Fruit fly (Drosophila melanogaster) whole organism, embryonic: ENCODE results near the gene Polr3A.

Experiments used
- BEAF-32 ChIP-seq: fragments of 200-800 bp; sonication (Bioruptor generic); optimal IDR thresholded peaks from 3 replicates; lab custom pipeline; 2017; ENCODE audit warnings: missing biosample characterization, missing genetic modification characterization, mild to moderate bottlenecking, moderate library complexity, missing genetic modification reagents
- CG10366 ChIP-seq: fragments of 200-800 bp; sonication (Bioruptor generic); IDR thresholded peaks from 2 replicates; pipeline ENCODE4 v1.3.6; 2022; ENCODE audit warnings: missing biosample characterization, missing genetic modification characterization
- CG10959 ChIP-seq: fragments of 200-800 bp; sonication (Bioruptor generic); IDR thresholded peaks from 2 replicates; pipeline ENCODE4 v1.3.6; 2022; ENCODE audit warnings: missing biosample characterization, missing genetic modification characterization
- CG11247 ChIP-seq: fragments of 200-800 bp; sonication (Bioruptor generic); IDR thresholded peaks from 2 replicates; pipeline ENCODE4 v1.3.6; 2022; ENCODE audit warnings: missing biosample characterization, missing genetic modification characterization
- CG11398 ChIP-seq: fragments of 200-800 bp; sonication (Bioruptor generic); optimal IDR thresholded peaks from 2 replicates; lab custom pipeline; 2016; ENCODE audit warnings: missing biosample characterization, missing genetic modification characterization
- CG11456 ChIP-seq: fragments of 200-800 bp; sonication (Bioruptor generic); IDR thresholded peaks from 3 replicates; pipeline ENCODE4 v1.3.6; 2022; ENCODE audit warnings: missing biosample characterization, missing genetic modification characterization
- CG11560 ChIP-seq: fragments of 200-800 bp; sonication (Bioruptor generic); IDR thresholded peaks from 3 replicates; pipeline ENCODE4 v1.3.6; 2022; ENCODE audit warnings: missing biosample characterization, missing genetic modification characterization
- CG12744 ChIP-seq: fragments of 200-800 bp; sonication (Bioruptor generic); optimal IDR thresholded peaks from 2 replicates; lab custom pipeline; 2016; ENCODE audit warnings: missing biosample characterization, missing genetic modification characterization
- CG14441 ChIP-seq: fragments of 200-800 bp; sonication (Bioruptor generic); IDR thresholded peaks from 2 replicates; pipeline ENCODE4 v1.3.6; 2022; ENCODE audit warnings: missing biosample characterization, missing genetic modification characterization
- CG1603 ChIP-seq: fragments of 200-800 bp; sonication (Bioruptor generic); optimal IDR thresholded peaks from 2 replicates; lab custom pipeline; 2019; ENCODE audit warnings: missing biosample characterization, mild to moderate bottlenecking, missing genetic modification characterization, moderate library complexity
- CG16779 ChIP-seq: fragments of 200-800 bp; sonication (Bioruptor generic); IDR thresholded peaks from 2 replicates; pipeline ENCODE4 v1.3.6; 2022; ENCODE audit warnings: missing biosample characterization, missing genetic modification characterization
- CG18619 ChIP-seq: fragments of 200-800 bp; sonication (Bioruptor generic); optimal IDR thresholded peaks from 3 replicates; lab custom pipeline; 2017; ENCODE audit warnings: missing biosample characterization, mild to moderate bottlenecking, missing genetic modification characterization
- CG3847 ChIP-seq: fragments of 200-800 bp; sonication (Bioruptor generic); IDR thresholded peaks from 2 replicates; pipeline ENCODE4 v1.3.6; 2022; ENCODE audit warnings: missing biosample characterization, missing genetic modification characterization
- CG4282 ChIP-seq: fragments of 200-800 bp; sonication (Bioruptor generic); optimal IDR thresholded peaks from 2 replicates; lab custom pipeline; 2016; ENCODE audit warnings: missing biosample characterization, missing genetic modification characterization
- CG7839 ChIP-seq: fragments of 200-800 bp; sonication (Bioruptor generic); optimal IDR thresholded peaks from 3 replicates; lab custom pipeline; 2018; ENCODE audit warnings: missing biosample characterization, mild to moderate bottlenecking, missing genetic modification characterization, moderate library complexity
- CG9437 ChIP-seq: fragments of 200-800 bp; sonication (Bioruptor generic); optimal IDR thresholded peaks from 2 replicates; lab custom pipeline; 2018; ENCODE audit warnings: missing biosample characterization, mild to moderate bottlenecking, missing genetic modification characterization
- CG9932 ChIP-seq: fragments of 200-800 bp; sonication (Bioruptor generic); IDR thresholded peaks from 2 replicates; pipeline ENCODE4 v1.3.6; 2022; ENCODE audit warnings: missing biosample characterization, missing genetic modification characterization
- D19B ChIP-seq: fragments of 200-800 bp; sonication (Bioruptor generic); optimal IDR thresholded peaks from 2 replicates; lab custom pipeline; 2017; ENCODE audit warnings: missing biosample characterization, mild to moderate bottlenecking, missing genetic modification characterization
- E2f1 ChIP-seq: fragments of 200-800 bp; sonication (Bioruptor generic); IDR thresholded peaks from 2 replicates; pipeline ENCODE4 v1.3.6; 2022; ENCODE audit warnings: missing biosample characterization, missing genetic modification characterization
- GATAe ChIP-seq: fragments of 200-800 bp; sonication (Bioruptor generic); conservative IDR thresholded peaks from 2 replicates; pipeline ENCODE4 v1.3.6; 2022; ENCODE audit warnings: missing biosample characterization, missing genetic modification characterization
- H15 ChIP-seq: fragments of 200-800 bp; sonication (Bioruptor generic); IDR thresholded peaks from 3 replicates; pipeline ENCODE4 v1.3.6; 2022; ENCODE audit warnings: missing biosample characterization, missing genetic modification characterization
- Hr3 ChIP-seq: fragments of 200-800 bp; sonication (Bioruptor generic); optimal IDR thresholded peaks from 3 replicates; lab custom pipeline; 2016; ENCODE audit warnings: missing biosample characterization, missing genetic modification characterization
- Hr51 ChIP-seq, 2 experiments: fragments of 200-800 bp; sonication (Bioruptor generic); optimal IDR thresholded peaks; 2 replicates in 1 of 2; 3 replicates in 1 of 2; lab custom pipeline; 2016 to 2018; ENCODE audit warnings: missing biosample characterization in 2 of 2, missing genetic modification characterization in 2 of 2, mild to moderate bottlenecking in 1 of 2, moderate library complexity in 1 of 2
- Kr ChIP-seq: fragments of 200-800 bp; sonication (Bioruptor generic); optimal IDR thresholded peaks from 2 replicates; lab custom pipeline; 2017; ENCODE audit warnings: missing biosample characterization, mild to moderate bottlenecking, missing genetic modification characterization
- Lim3 ChIP-seq: fragments of 200-800 bp; sonication (Bioruptor generic); IDR thresholded peaks from 2 replicates; pipeline ENCODE4 v1.3.6; 2022; ENCODE audit warnings: missing biosample characterization, missing genetic modification characterization
- Mad ChIP-seq: fragments of 200-800 bp; sonication (Bioruptor generic); optimal IDR thresholded peaks from 2 replicates; lab custom pipeline; 2016; ENCODE audit warnings: missing biosample characterization, missing genetic modification characterization
- Nf-YC ChIP-seq: fragments of 200-800 bp; optimal IDR thresholded peaks from 3 replicates; lab custom pipeline; 2019; ENCODE audit warnings: missing biosample characterization, mild to moderate bottlenecking, missing genetic modification characterization, moderate library complexity
- Opbp ChIP-seq: fragments of 200-800 bp; sonication (Bioruptor generic); IDR thresholded peaks from 3 replicates; pipeline ENCODE4 v1.3.6; 2022; ENCODE audit warnings: missing biosample characterization, missing genetic modification characterization; ENCODE audit not compliant: partially characterized antibody
- Optix ChIP-seq: fragments of 200-800 bp; sonication (Bioruptor generic); IDR thresholded peaks from 3 replicates; pipeline ENCODE4 v1.3.6; 2022; ENCODE audit warnings: missing biosample characterization, missing genetic modification characterization
- Scr ChIP-seq: fragments of 200-800 bp; sonication (Bioruptor generic); IDR thresholded peaks from 2 replicates; pipeline ENCODE4 v1.3.6; 2022; ENCODE audit warnings: missing biosample characterization, missing genetic modification characterization; ENCODE audit not compliant: partially characterized antibody
- Sox102F ChIP-seq: fragments of 200-800 bp; sonication (Bioruptor generic); optimal IDR thresholded peaks from 2 replicates; lab custom pipeline; 2018; ENCODE audit warnings: missing biosample characterization, mild to moderate bottlenecking, missing genetic modification characterization, moderate library complexity
- aop ChIP-seq: fragments of 200-800 bp; sonication (Bioruptor generic); IDR thresholded peaks from 2 replicates; pipeline ENCODE4 v1.3.6; 2022; ENCODE audit warnings: missing biosample characterization, missing genetic modification characterization
- cas ChIP-seq: fragments of 200-800 bp; sonication (Bioruptor generic); IDR thresholded peaks from 2 replicates; pipeline ENCODE4 v1.3.6; 2022; ENCODE audit warnings: missing biosample characterization, missing genetic modification characterization
- crc ChIP-seq: fragments of 200-800 bp; sonication (Bioruptor generic); optimal IDR thresholded peaks from 2 replicates; lab custom pipeline; 2016; ENCODE audit warnings: missing biosample characterization, missing genetic modification characterization
- dm ChIP-seq: fragments of 200-800 bp; sonication (Bioruptor generic); optimal IDR thresholded peaks from 3 replicates; lab custom pipeline; 2016; ENCODE audit warnings: missing biosample characterization, missing genetic modification characterization
- dmrt11E ChIP-seq: fragments of 200-800 bp; sonication (Bioruptor generic); optimal IDR thresholded peaks from 3 replicates; lab custom pipeline; 2018; ENCODE audit warnings: missing biosample characterization, mild to moderate bottlenecking, missing genetic modification characterization, moderate library complexity
- fd64A ChIP-seq: fragments of 200-800 bp; sonication (Bioruptor generic); optimal IDR thresholded peaks from 3 replicates; lab custom pipeline; 2018; ENCODE audit warnings: missing biosample characterization, mild to moderate bottlenecking, missing genetic modification characterization
- gce ChIP-seq: fragments of 200-800 bp; sonication (Bioruptor generic); IDR thresholded peaks from 3 replicates; pipeline ENCODE4 v1.3.6; 2022; ENCODE audit warnings: missing biosample characterization, missing genetic modification characterization
- jing ChIP-seq: fragments of 200-800 bp; sonication (Bioruptor generic); optimal IDR thresholded peaks from 2 replicates; lab custom pipeline; 2018; ENCODE audit warnings: missing biosample characterization, mild to moderate bottlenecking, missing genetic modification characterization
- lilli ChIP-seq: fragments of 200-800 bp; sonication (Bioruptor generic); optimal IDR thresholded peaks from 3 replicates; lab custom pipeline; 2016; ENCODE audit warnings: missing biosample characterization, missing genetic modification characterization
- maf-S ChIP-seq: fragments of 200-800 bp; sonication (Bioruptor generic); optimal IDR thresholded peaks from 2 replicates; lab custom pipeline; 2016; ENCODE audit warnings: missing biosample characterization, missing genetic modification characterization
- mirr ChIP-seq: fragments of 200-800 bp; sonication (Bioruptor generic); optimal IDR thresholded peaks from 3 replicates; lab custom pipeline; 2018; ENCODE audit warnings: missing biosample characterization, mild to moderate bottlenecking, missing genetic modification characterization
- nmo ChIP-seq: fragments of 200-800 bp; sonication (Bioruptor generic); optimal IDR thresholded peaks from 2 replicates; lab custom pipeline; 2018; ENCODE audit warnings: missing biosample characterization, mild to moderate bottlenecking, missing genetic modification characterization, moderate library complexity
- p53 ChIP-seq: fragments of 200-800 bp; sonication (Bioruptor generic); optimal IDR thresholded peaks from 2 replicates; lab custom pipeline; 2016; ENCODE audit warnings: missing biosample characterization, missing genetic modification characterization
- pros ChIP-seq: fragments of 200-800 bp; sonication (Bioruptor generic); optimal IDR thresholded peaks from 3 replicates; lab custom pipeline; 2019; ENCODE audit warnings: missing biosample characterization, mild to moderate bottlenecking, missing genetic modification characterization, moderate library complexity
- repo ChIP-seq: fragments of 200-800 bp; sonication (Bioruptor generic); optimal IDR thresholded peaks from 2 replicates; lab custom pipeline; 2016; ENCODE audit warnings: missing biosample characterization, missing genetic modification characterization
- scrt ChIP-seq: fragments of 200-800 bp; sonication (Bioruptor generic); optimal IDR thresholded peaks from 2 replicates; lab custom pipeline; 2018; ENCODE audit warnings: missing biosample characterization, mild to moderate bottlenecking, missing genetic modification characterization, moderate library complexity
- ssp ChIP-seq: fragments of 200-800 bp; sonication (Bioruptor generic); IDR thresholded peaks from 2 replicates; pipeline ENCODE4 v1.3.6; 2022; ENCODE audit warnings: missing biosample characterization, missing genetic modification characterization
- trh ChIP-seq: fragments of 200-800 bp; sonication (Bioruptor generic); optimal IDR thresholded peaks from 2 replicates; lab custom pipeline; 2016; ENCODE audit warnings: missing biosample characterization, missing genetic modification characterization
- unc-4 ChIP-seq: fragments of 200-800 bp; sonication (Bioruptor generic); IDR thresholded peaks from 2 replicates; pipeline ENCODE4 v1.3.6; 2022; ENCODE audit warnings: missing biosample characterization, missing genetic modification characterization; ENCODE audit not compliant: partially characterized antibody

Polr3A gene

DNA sequence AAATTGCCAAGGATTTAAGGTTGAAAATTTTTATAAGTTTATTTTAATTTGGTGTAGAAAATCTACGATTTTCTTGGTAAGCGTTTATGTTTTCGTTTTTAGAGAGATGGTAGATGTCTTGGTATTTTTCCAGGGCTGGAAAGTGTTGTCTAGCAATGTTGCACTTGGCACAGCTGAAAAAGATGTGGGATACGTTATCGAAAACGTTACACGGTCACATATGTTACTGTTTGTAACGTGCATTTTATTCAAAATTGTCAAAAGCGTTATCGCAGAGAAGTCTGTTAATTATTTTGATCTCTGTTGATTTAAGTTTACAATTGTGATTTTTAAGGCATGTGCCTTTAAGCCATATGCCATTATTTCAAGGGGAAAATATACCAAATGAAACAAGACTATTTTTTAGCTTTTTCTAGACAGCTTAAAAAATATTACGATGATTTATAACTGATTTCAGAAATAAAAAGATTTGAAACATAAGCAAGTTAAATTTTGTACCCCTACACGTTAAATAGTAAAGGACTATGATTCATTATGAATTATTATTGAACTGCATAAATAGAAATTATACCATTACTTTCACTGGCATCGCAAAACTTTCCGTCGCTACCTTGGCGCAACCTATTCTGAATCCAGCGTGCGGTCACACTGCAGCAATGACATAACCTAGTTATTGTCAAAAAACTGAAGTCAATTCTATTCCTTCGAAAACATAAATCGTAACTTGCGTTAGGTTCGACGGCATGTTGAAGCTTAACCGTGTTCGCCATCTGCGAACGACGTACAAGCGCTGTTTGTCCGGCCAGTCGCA lies 22.9 kb downstream of the Polr3A start, which contains the start of the genes Paf-AHalpha and mRpS30 (continued):
- TF ChIP-seq CG11560 (tag; lab: Robert Waterston, UW) = no peak
- TF ChIP-seq Lim3 = no peak
- TF ChIP-seq CG9932 (GFP tag; lab: Robert Waterston, UW) = peak; percentile 31; the same call in 1 of the 2 replicates
- no peak for TF ChIP-seq mirr (GFP tag; lab: Kevin White, UChicago)
- peak; percentile 99 for TF ChIP-seq CG1603
- TF ChIP-seq Hr3 (GFP tag; lab: Kevin White, UChicago) = no peak
- no peak for TF ChIP-seq gce (GFP tag; lab: Robert Waterston, UW)
- TF ChIP-seq CG3847 (GFP tag; lab: Robert Waterston, UW) = no peak
- no peak for TF ChIP-seq CG18619 (GFP tag; lab: Kevin White, UChicago)
- TF ChIP-seq CG11456 (GFP tag; lab: Robert Waterston, UW) = no peak
- TF ChIP-seq trh = no peak
- TF ChIP-seq CG9437 = peak; percentile 89
- no peak for TF ChIP-seq CG10366
- no peak for TF ChIP-seq scrt (GFP tag; lab: Kevin White, UChicago)
- no peak for TF ChIP-seq aop (GFP tag; lab: Robert Waterston, UW)
- no peak for TF ChIP-seq D19B (GFP tag; lab: Kevin White, UChicago)
- no peak for TF ChIP-seq GATAe (GFP tag; lab: Robert Waterston, UW)
- TF ChIP-seq p53 = no peak
- TF ChIP-seq Kr = no peak
- no peak for TF ChIP-seq maf-S (GFP tag; lab: Kevin White, UChicago)
- peak; percentile 18; the same call in 1 of the 3 replicates for TF ChIP-seq Opbp (GFP tag; lab: Robert Waterston, UW)
- TF ChIP-seq crc (GFP tag; lab: Kevin White, UChicago) = no peak
- TF ChIP-seq CG12744 (GFP tag; lab: Kevin White, UChicago) = no peak
- TF ChIP-seq CG10959 (GFP tag; lab: Robert Waterston, UW) = no peak
- TF ChIP-seq H15 = no peak
- TF ChIP-seq BEAF-32 = peak; percentile 51
- TF ChIP-seq CG11247 (GFP tag; lab: Robert Waterston, UW) = no peak
- no peak for TF ChIP-seq unc-4 (GFP tag; lab: Robert Waterston, UW)
- no peak for TF ChIP-seq jing (GFP tag; lab: Kevin White, UChicago)
- no peak for TF ChIP-seq CG14441 (GFP tag; lab: Robert Waterston, UW)
- TF ChIP-seq dmrt11E = no peak
- TF ChIP-seq Optix = no peak
- TF ChIP-seq Scr = peak; percentile 14; the same call in 1 of the 2 replicates
- TF ChIP-seq fd64A (GFP tag; lab: Kevin White, UChicago) = no peak
- no peak for TF ChIP-seq CG4282 (GFP tag; lab: Kevin White, UChicago)
- no peak for TF ChIP-seq E2f1 (GFP tag; lab: Robert Waterston, UW)
- no peak for TF ChIP-seq cas (GFP tag; lab: Robert Waterston, UW)
- TF ChIP-seq lilli (GFP tag; lab: Kevin White, UChicago) = peak; percentile 38
- no peak for TF ChIP-seq Nf-YC (tag; lab: Kevin White, UChicago)
- no peak for TF ChIP-seq repo (GFP tag; lab: Kevin White, UChicago)
- no peak for TF ChIP-seq ssp (GFP tag; lab: Robert Waterston, UW)
- peak; percentile 12 for TF ChIP-seq nmo (GFP tag; lab: Kevin White, UChicago)
- no peak for TF ChIP-seq pros (GFP tag; lab: Kevin White, UChicago)
- TF ChIP-seq Sox102F (GFP tag; lab: Kevin White, UChicago) = no peak
- no peak for TF ChIP-seq CG7839 (tag; lab: Kevin White, UChicago)
- no peak for TF ChIP-seq CG11398 (GFP tag; lab: Kevin White, UChicago)
- TF ChIP-seq Hr51 (GFP tag; optimal IDR thresholded peaks at IDR 0.05; lab: Kevin White, UChicago) = no peak
- no peak for TF ChIP-seq CG16779 (GFP tag; lab: Robert Waterston, UW)
- TF ChIP-seq Mad = no peak
- no peak for TF ChIP-seq dm (GFP tag; lab: Kevin White, UChicago)
